Worm (Caenorhabditis elegans): ENCODE results near the gene F33H12.1.
"Not testable (repeated sequence)": the region's sequence is repeated elsewhere in the genome, so short reads cannot be mapped to it uniquely, and the experiment has no call there.

Gene F33H12.1

DNA sequence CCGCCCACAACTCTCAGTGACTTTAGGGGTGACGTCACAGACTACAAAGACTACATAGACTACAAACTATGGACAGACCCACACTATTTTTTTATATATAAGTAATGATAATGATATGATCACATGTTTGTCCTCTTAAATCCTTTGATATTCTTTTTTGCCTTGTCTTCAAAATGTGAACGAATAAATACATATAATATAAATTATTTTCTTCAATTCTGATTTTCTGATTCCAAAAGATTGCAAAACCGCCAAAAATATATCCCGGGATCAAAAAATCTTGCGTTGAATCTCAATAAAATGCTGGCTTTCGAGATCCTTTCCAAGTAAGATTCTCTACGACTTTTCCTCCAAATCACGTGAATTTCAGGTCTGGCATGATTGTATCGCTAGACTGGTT, at the start of gene F33H12.1:
Gene F33H12.1, plus strand, starts transcription at position 301 of the 400 bp plus-strand sequence.
- not testable (repeated sequence) for TF ChIP-seq nfyb-1 (GFP tag; IDR thresholded peaks at IDR 0.05); D2030.7 (GFP tag; IDR thresholded peaks at IDR 0.05); F22D6.2 (tag; optimal IDR thresholded peaks at IDR 0.05)

- TF ChIP-seq dpl-1 (GFP tag; optimal IDR thresholded peaks at IDR 0.05) (no peak), F55B11.4 (tag; optimal IDR thresholded peaks at IDR 0.05; ENCODE audit: borderline replicate concordance, insufficient read depth) (no peak), attf-3 (GFP tag; conservative IDR thresholded peaks at IDR 0.05) (no peak), hsf-1 (GFP tag; IDR thresholded peaks at IDR 0.05) (no peak), mes-4 (tag; optimal IDR thresholded peaks at IDR 0.05) (no peak), tbp1 (GFP tag; optimal IDR thresholded peaks at IDR 0.05) (no peak), D2030.7 (GFP tag; IDR thresholded peaks at IDR 0.05) (no peak), ztf-22 (GFP tag; optimal IDR thresholded peaks at IDR 0.05) (no peak), nfyb-1 (GFP tag; IDR thresholded peaks at IDR 0.05) (no peak), nhr-27 (tag; optimal IDR thresholded peaks at IDR 0.05) (no peak), dpff-1 (tag; optimal IDR thresholded peaks at IDR 0.05) (no peak), C17E4.6 (GFP tag; IDR thresholded peaks at IDR 0.05) (no peak), unc-130 (GFP tag; optimal IDR thresholded peaks at IDR 0.05) (no peak), F33H1.4 (GFP tag; IDR thresholded peaks at IDR 0.05) (no peak), cebp-2 (GFP tag; IDR thresholded peaks at IDR 0.05) (no peak), F22D6.2 (tag; optimal IDR thresholded peaks at IDR 0.05) (no peak), B0261.1 (tag; optimal IDR thresholded peaks at IDR 0.05) (no peak), cebp-1 (GFP tag; IDR thresholded peaks at IDR 0.05) (no peak), cebp-1 (tag; optimal IDR thresholded peaks at IDR 0.05) (no peak)
Observed at ce11 chrII:2553030-2553429, 47.2 kb upstream of the F33H12.1 start.

DNA sequence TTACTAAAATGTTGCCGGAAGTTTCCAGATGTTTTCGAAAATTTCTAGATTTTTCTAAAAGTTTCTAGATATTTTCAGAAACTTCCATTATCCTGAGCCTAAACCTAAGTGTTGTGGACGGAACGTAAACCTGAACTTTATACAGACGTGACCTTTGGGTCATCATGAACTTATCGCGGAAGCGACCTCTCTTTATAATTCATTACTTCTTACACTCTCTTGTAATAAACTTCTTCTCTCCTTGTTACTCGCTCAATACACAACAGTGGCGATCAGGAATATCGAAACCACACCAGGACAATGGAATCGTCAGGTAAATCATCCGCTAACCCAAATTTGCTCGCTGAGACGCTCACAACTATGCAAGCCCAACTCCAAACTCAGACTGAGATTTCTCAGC, 46.6 kb upstream of the F33H12.1 start, which contains the start of gene K02F6.1:
Gene K02F6.1, plus strand, starts transcription at position 301 of the 400 bp plus-strand sequence.
- TF ChIP-seq hsf-1, lag-1, madf-3 (GFP tag; IDR thresholded peaks at IDR 0.05): not testable (repeated sequence)

ce11 chrII:2556388-2556787, 43.9 kb upstream of the F33H12.1 start:
- peak; percentile 75; the same call in 1 of the 2 replicates for TF ChIP-seq zfh-2 (GFP tag; conservative IDR thresholded peaks at IDR 0.05)
- peak; percentile 34; the same call in 1 of the 2 replicates for TF ChIP-seq dox-1 (GFP tag; IDR thresholded peaks at IDR 0.05)
- TF ChIP-seq madf-6 (GFP tag; IDR thresholded peaks at IDR 0.05) = peak; percentile 43; the same call in 1 of the 2 replicates
- peak; percentile 93; the same call in 1 of the 2 replicates for TF ChIP-seq egrh-3 (GFP tag; IDR thresholded peaks at IDR 0.05)
- TF ChIP-seq mcd-1 (GFP tag; IDR thresholded peaks at IDR 0.05) = peak; percentile 26; the same call in 1 of the 2 replicates
- peak; percentile 78; the same call in 1 of the 2 replicates for TF ChIP-seq attf-6 (GFP tag; IDR thresholded peaks at IDR 0.05)
- TF ChIP-seq ztf-25 (GFP tag; IDR thresholded peaks at IDR 0.05) = 0 out of 2 replicates have a peak, but pooled peaks have one; percentile 42
- TF ChIP-seq sea-2 (GFP tag; IDR thresholded peaks at IDR 0.05) = 0 out of 2 replicates have a peak, but pooled peaks have one; percentile 60
- peak; percentile 97 for TF ChIP-seq lin-26 (GFP tag; IDR thresholded peaks at IDR 0.05)

ce11 chrII:2563973-2564372, 36.3 kb upstream of the F33H12.1 start, which contains the start of gene nep-18:
TSS of gene nep-18 (minus strand) at chrII:2564073.
- TF ChIP-seq ceh-91 (GFP tag; IDR thresholded peaks at IDR 0.05) (no peak), C17E4.6 (GFP tag; IDR thresholded peaks at IDR 0.05) (no peak), pha-4 (tag; optimal IDR thresholded peaks at IDR 0.05) (no peak), cebp-1 (GFP tag; IDR thresholded peaks at IDR 0.05) (no peak), cebp-1 (tag; optimal IDR thresholded peaks at IDR 0.05) (no peak), bed-2 (GFP tag; IDR thresholded peaks at IDR 0.05) (no peak), egrh-3 (GFP tag; IDR thresholded peaks at IDR 0.05) (no peak), C06A6.2 (GFP tag; conservative IDR thresholded peaks at IDR 0.05) (no peak), mel-28 (tag; optimal IDR thresholded peaks at IDR 0.05; ENCODE audit: borderline replicate concordance) (no peak), mcd-1 (GFP tag; IDR thresholded peaks at IDR 0.05) (no peak), nhr-179 (tag; optimal IDR thresholded peaks at IDR 0.05) (no peak), ceh-27 (GFP tag; optimal IDR thresholded peaks at IDR 0.05) (no peak), pbrm-1 (GFP tag; IDR thresholded peaks at IDR 0.05) (no peak), ztf-26 (tag; optimal IDR thresholded peaks at IDR 0.05) (no peak), ceh-79 (tag; optimal IDR thresholded peaks at IDR 0.05) (no peak), hlh-12 (tag; optimal IDR thresholded peaks at IDR 0.05) (no peak), B0261.1 (tag; optimal IDR thresholded peaks at IDR 0.05) (no peak), ekl-4 (GFP tag; IDR thresholded peaks at IDR 0.05) (no peak), repo-1 (tag; optimal IDR thresholded peaks at IDR 0.05) (no peak)
